Fruit fly (Drosophila melanogaster) Kc167 (cell line): ENCODE measurements around the gene qua.

ENCODE experiments used
- h ChIP-seq: fragments of >200 bp; optimal IDR thresholded peaks from 3 replicates; lab custom pipeline; 2018; ENCODE audit warnings: missing external identifiers
- psq ChIP-seq: fragments of >200 bp; optimal IDR thresholded peaks from 2 replicates; lab custom pipeline; 2017; ENCODE audit warnings: missing external identifiers
- ttk ChIP-seq: sonication (Bioruptor generic); optimal IDR thresholded peaks from 2 replicates; lab custom pipeline; 2017; ENCODE audit warnings: missing external identifiers

- TF ChIP-seq ttk (lab: Kevin White, UChicago) (no peak), psq (lab: Kevin White, UChicago) (no peak), h (lab: Kevin White, UChicago) (no peak)
Observed at dm6 chr2L:17524449-17524848, 27.4 kb upstream of the qua start, which contains the start of gene CG15143.
